Worm (Caenorhabditis elegans): ENCODE data around the gene T24H10.5.

T24H10.5 gene

ce11 chrII:9061099-9061498, 39.8 kb upstream of the T24H10.5 start, which contains the start of gene T24B8.3:
T24B8.3 (minus strand) TSS chrII:9061137.
- TF ChIP-seq pes-1 (GFP tag; IDR thresholded peaks at IDR 0.05), result no peak
- TF ChIP-seq ama-1 (optimal IDR thresholded peaks at IDR 0.05), result peak; percentile 43

- TF ChIP-seq hmg-4 (GFP tag; optimal IDR thresholded peaks at IDR 0.05) (peak; percentile 22), ceh-36 (tag; optimal IDR thresholded peaks at IDR 0.05) (no peak), flt-1 (GFP tag; IDR thresholded peaks at IDR 0.05) (no peak)
Measured at ce11 chrII:9061557-9062183, 39.2 kb upstream of the T24H10.5 start.

- no peak for TF ChIP-seq pes-1 (GFP tag; IDR thresholded peaks at IDR 0.05)
- no peak for TF ChIP-seq hmbx-1 (tag; optimal IDR thresholded peaks at IDR 0.05)
- TF ChIP-seq ets-7 (tag; optimal IDR thresholded peaks at IDR 0.05), result no peak
- TF ChIP-seq flt-1 (GFP tag; IDR thresholded peaks at IDR 0.05), result no peak
- TF ChIP-seq hnd-1 (tag; optimal IDR thresholded peaks at IDR 0.05), result no peak
- no peak for TF ChIP-seq ceh-36 (tag; optimal IDR thresholded peaks at IDR 0.05)
- TF ChIP-seq scrt-1 (GFP tag; IDR thresholded peaks at IDR 0.05), result no peak
- TF ChIP-seq hmg-4 (GFP tag; optimal IDR thresholded peaks at IDR 0.05), result no peak
- TF ChIP-seq sea-1 (GFP tag; conservative IDR thresholded peaks at IDR 0.05), result no peak
- TF ChIP-seq B0310.2 (tag; optimal IDR thresholded peaks at IDR 0.05), result no peak
- no peak for TF ChIP-seq ceh-13 (GFP tag; optimal IDR thresholded peaks at IDR 0.05)
- no peak for TF ChIP-seq tbx-37 (GFP tag; conservative IDR thresholded peaks at IDR 0.05)
- TF ChIP-seq tra-4 (tag; optimal IDR thresholded peaks at IDR 0.05), result no peak
- TF ChIP-seq tbx-11 (GFP tag; IDR thresholded peaks at IDR 0.05), result no peak
- no peak for TF ChIP-seq ama-1 (optimal IDR thresholded peaks at IDR 0.05)
Measured at ce11 chrII:9062261-9062948, 38.5 kb upstream of the T24H10.5 start.

- TF ChIP-seq pes-1 (GFP tag; IDR thresholded peaks at IDR 0.05) (peak; percentile 46; the same call in 1 of the 2 replicates), ceh-36 (tag; optimal IDR thresholded peaks at IDR 0.05) (no peak), aly-1 (tag; optimal IDR thresholded peaks at IDR 0.05) (no peak)
Measured at ce11 chrII:9063350-9063749, 37.5 kb upstream of the T24H10.5 start.

ce11 chrII:9064437-9064836, 36.5 kb upstream of the T24H10.5 start:
- TF ChIP-seq sea-1 (GFP tag; conservative IDR thresholded peaks at IDR 0.05), result no peak
- TF ChIP-seq flt-1 (GFP tag; IDR thresholded peaks at IDR 0.05), result no peak
- TF ChIP-seq ceh-13 (GFP tag; optimal IDR thresholded peaks at IDR 0.05), result no peak
- TF ChIP-seq tbx-11 (GFP tag; IDR thresholded peaks at IDR 0.05), result no peak
- TF ChIP-seq hnd-1 (tag; optimal IDR thresholded peaks at IDR 0.05), result no peak
- TF ChIP-seq aly-1 (tag; optimal IDR thresholded peaks at IDR 0.05), result no peak
- no peak for TF ChIP-seq tbx-37 (GFP tag; conservative IDR thresholded peaks at IDR 0.05)
- no peak for TF ChIP-seq ceh-36 (tag; optimal IDR thresholded peaks at IDR 0.05)
- no peak for TF ChIP-seq B0310.2 (tag; optimal IDR thresholded peaks at IDR 0.05)
- no peak for TF ChIP-seq tra-4 (tag; optimal IDR thresholded peaks at IDR 0.05)
- TF ChIP-seq hmg-4 (GFP tag; optimal IDR thresholded peaks at IDR 0.05), result no peak
- TF ChIP-seq pes-1 (GFP tag; IDR thresholded peaks at IDR 0.05), result no peak
- no peak for TF ChIP-seq ama-1 (optimal IDR thresholded peaks at IDR 0.05)
- TF ChIP-seq hmbx-1 (tag; optimal IDR thresholded peaks at IDR 0.05), result no peak
- no peak for TF ChIP-seq scrt-1 (GFP tag; IDR thresholded peaks at IDR 0.05)
- TF ChIP-seq F13C5.2 (tag; optimal IDR thresholded peaks at IDR 0.05), result no peak
- TF ChIP-seq ets-7 (tag; optimal IDR thresholded peaks at IDR 0.05), result no peak

ce11 chrII:9069836-9070235, 31.1 kb upstream of the T24H10.5 start:
- TF ChIP-seq ets-7 (tag; optimal IDR thresholded peaks at IDR 0.05) (no peak), pes-1 (GFP tag; IDR thresholded peaks at IDR 0.05) (no peak), hnd-1 (tag; optimal IDR thresholded peaks at IDR 0.05) (no peak), flt-1 (GFP tag; IDR thresholded peaks at IDR 0.05) (no peak), ceh-36 (tag; optimal IDR thresholded peaks at IDR 0.05) (no peak), F13C5.2 (tag; optimal IDR thresholded peaks at IDR 0.05) (no peak), sea-1 (GFP tag; conservative IDR thresholded peaks at IDR 0.05) (no peak), hmbx-1 (tag; optimal IDR thresholded peaks at IDR 0.05) (no peak), ceh-13 (GFP tag; optimal IDR thresholded peaks at IDR 0.05) (no peak), tra-4 (tag; optimal IDR thresholded peaks at IDR 0.05) (no peak)

ce11 chrII:9070740-9071139, 30.2 kb upstream of the T24H10.5 start, which contains the start of gene T24B8.4:
T24B8.4 (minus strand) TSS chrII:9070840.
- TF ChIP-seq hnd-1 (tag; optimal IDR thresholded peaks at IDR 0.05), result no peak
- no peak for TF ChIP-seq F13C5.2 (tag; optimal IDR thresholded peaks at IDR 0.05)
- no peak for TF ChIP-seq ama-1 (optimal IDR thresholded peaks at IDR 0.05)
- TF ChIP-seq hmg-4 (GFP tag; optimal IDR thresholded peaks at IDR 0.05), result no peak
- no peak for TF ChIP-seq tra-4 (tag; optimal IDR thresholded peaks at IDR 0.05)

ce11 chrII:9072769-9073168, 28.1 kb upstream of the T24H10.5 start:
- TF ChIP-seq ceh-13 (GFP tag; optimal IDR thresholded peaks at IDR 0.05) (no peak), tra-4 (tag; optimal IDR thresholded peaks at IDR 0.05) (no peak), F13C5.2 (tag; optimal IDR thresholded peaks at IDR 0.05) (no peak), tbx-11 (GFP tag; IDR thresholded peaks at IDR 0.05) (no peak)

Measured in whole organism, early embryonic.